Fruit fly (Drosophila melanogaster): Measurements from ENCODE around the gene Mvl.

- no peak for TF ChIP-seq usp (GFP tag; optimal IDR thresholded peaks at IDR 0.05)
- no peak for TF ChIP-seq psq (optimal IDR thresholded peaks at IDR 0.05)
- TF ChIP-seq pan (optimal IDR thresholded peaks at IDR 0.05) = no peak
These were observed 3.7 kb upstream of the Mvl start, which contains the start of gene Cortactin for dm6 chr3R:21064000-21064924.
